Worm (Caenorhabditis elegans) whole organism, L4/young adult: ENCODE measurements around the gene T05H4.11.

Experiments used
- W03F9.2 ChIP-seq: fragments of 150-350 bp; optimal IDR thresholded peaks from 2 replicates; lab custom pipeline; 2014; ENCODE audit warnings: missing biosample characterization, missing genetic modification characterization
- dao-5 ChIP-seq: sonication (generic microtip); optimal IDR thresholded peaks from 2 replicates; lab custom pipeline; 2016; ENCODE audit warnings: missing genotype, missing genetic modification characterization, moderate library complexity, missing compliant biosample characterization
- him-1 ChIP-seq: sonication (generic microtip); optimal IDR thresholded peaks from 2 replicates; lab custom pipeline; 2016; ENCODE audit warnings: missing genotype, missing genetic modification reagents, missing genetic modification characterization, missing compliant biosample characterization

- TF ChIP-seq dao-5, result no peak
- TF ChIP-seq W03F9.2, result no peak
- TF ChIP-seq him-1, result no peak
Observed at ce11 chrV:6448356-6448755, 22.3 kb upstream of the T05H4.11 start, which contains the start of gene fbxa-196.
